Worm (Caenorhabditis elegans): ENCODE measurements around the gene srx-9.

Gene srx-9

DNA sequence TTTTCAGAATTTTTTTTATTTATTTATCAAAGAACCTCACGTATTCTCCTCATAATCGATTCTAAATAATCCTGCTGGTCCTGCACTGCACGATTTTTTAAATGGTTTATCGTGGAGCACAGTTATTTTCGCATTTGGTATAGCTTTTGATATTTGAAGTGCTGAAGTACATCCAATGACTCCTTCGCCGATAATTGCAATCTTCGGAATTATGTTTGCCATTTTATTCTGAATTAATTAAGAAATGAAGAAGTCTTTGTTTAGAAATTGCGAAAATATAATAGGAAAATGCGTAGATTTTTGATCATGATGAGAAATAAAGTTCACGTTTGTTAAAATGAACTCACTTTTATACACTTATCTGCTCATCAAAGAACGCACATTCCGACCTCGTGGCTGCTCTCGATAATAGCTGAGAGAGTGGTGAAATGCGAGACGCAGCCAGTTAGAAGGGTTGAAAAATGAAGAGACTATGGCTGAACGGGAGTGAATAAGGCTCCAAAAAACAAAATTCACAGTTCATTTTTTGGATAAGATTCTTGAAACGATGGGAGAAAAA is 39.6 kb upstream of the srx-9 start:
- peak; percentile 98 for TF ChIP-seq nhr-19 (GFP tag; conservative IDR thresholded peaks at IDR 0.05)
- no peak for TF ChIP-seq sox-4 (tag; optimal IDR thresholded peaks at IDR 0.05)
- TF ChIP-seq nhr-11 (tag; optimal IDR thresholded peaks at IDR 0.05) = no peak
- no peak for TF ChIP-seq ama-1 (optimal IDR thresholded peaks at IDR 0.05)
- TF ChIP-seq tlp-1 (tag; optimal IDR thresholded peaks at IDR 0.05) = no peak
- no peak for TF ChIP-seq nhr-77 (tag; optimal IDR thresholded peaks at IDR 0.05)
- TF ChIP-seq lir-3 (tag; optimal IDR thresholded peaks at IDR 0.05; ENCODE audit: poor library complexity) = peak; percentile 34
- TF ChIP-seq unc-130 (tag; optimal IDR thresholded peaks at IDR 0.05) = peak; percentile 34
- peak; percentile 55 to 58 for TF ChIP-seq lsy-2 (tag; optimal IDR thresholded peaks at IDR 0.05)
- peak; percentile 29 for TF ChIP-seq pax-3 (tag; optimal IDR thresholded peaks at IDR 0.05)
- no peak for TF ChIP-seq zip-4 (GFP tag; optimal IDR thresholded peaks at IDR 0.05)
- TF ChIP-seq lin-15B (tag; optimal IDR thresholded peaks at IDR 0.05) = no peak
- TF ChIP-seq mdl-1 (tag; optimal IDR thresholded peaks at IDR 0.05) = peak in 1 of 2 experiments; percentile 89
- no peak for TF ChIP-seq pqm-1 (tag; optimal IDR thresholded peaks at IDR 0.05)
- no peak for TF ChIP-seq alr-1 (tag; optimal IDR thresholded peaks at IDR 0.05; ENCODE audit: borderline replicate concordance)
- TF ChIP-seq ceh-88 (GFP tag; IDR thresholded peaks at IDR 0.05) = no peak
- TF ChIP-seq aha-1 (tag; optimal IDR thresholded peaks at IDR 0.05) = no peak
- TF ChIP-seq lin-39 (tag; optimal IDR thresholded peaks at IDR 0.05) = peak; percentile 1
- no peak for TF ChIP-seq unc-98 (GFP tag; IDR thresholded peaks at IDR 0.05)
- peak; percentile 78 for TF ChIP-seq nhr-20 (tag; optimal IDR thresholded peaks at IDR 0.05)
- no peak for TF ChIP-seq efl-3 (GFP tag; optimal IDR thresholded peaks at IDR 0.05)
- peak; percentile 56 for TF ChIP-seq rnt-1 (tag; optimal IDR thresholded peaks at IDR 0.05)
- no peak for TF ChIP-seq zag-1 (tag; optimal IDR thresholded peaks at IDR 0.05)
- no peak for TF ChIP-seq vab-15 (tag; optimal IDR thresholded peaks at IDR 0.05)
- peak; percentile 25 for TF ChIP-seq unc-86 (tag; optimal IDR thresholded peaks at IDR 0.05)
- no peak for TF ChIP-seq egl-13 (tag; optimal IDR thresholded peaks at IDR 0.05)
- no peak for TF ChIP-seq ceh-8 (GFP tag; optimal IDR thresholded peaks at IDR 0.05)
- no peak for TF ChIP-seq nhr-84 (tag; optimal IDR thresholded peaks at IDR 0.05)
- no peak for TF ChIP-seq sptf-1 (tag; optimal IDR thresholded peaks at IDR 0.05)
- TF ChIP-seq lin-35 (GFP tag; optimal IDR thresholded peaks at IDR 0.05) = peak; percentile 49 to 72
- peak; percentile 33 for TF ChIP-seq fkh-10 (GFP tag; optimal IDR thresholded peaks at IDR 0.05)
- TF ChIP-seq ztf-11 (tag; optimal IDR thresholded peaks at IDR 0.05) = no peak
- peak; percentile 32 for TF ChIP-seq xbp-1 (tag; optimal IDR thresholded peaks at IDR 0.05)
- TF ChIP-seq snpc-4 (tag; optimal IDR thresholded peaks at IDR 0.05) = peak; percentile 21
- peak; percentile 31 for TF ChIP-seq sup-37 (GFP tag; optimal IDR thresholded peaks at IDR 0.05)
- TF ChIP-seq blmp-1 (tag; optimal IDR thresholded peaks at IDR 0.05) = peak; percentile 5
- TF ChIP-seq unc-30 (tag; optimal IDR thresholded peaks at IDR 0.05) = no peak
- TF ChIP-seq elt-2 (tag; optimal IDR thresholded peaks at IDR 0.05) = peak; percentile 58
- peak in 1 of 6 experiments; percentile 4 for TF ChIP-seq elt-3 (tag; optimal IDR thresholded peaks at IDR 0.05)
- no peak for TF ChIP-seq grh-1 (GFP tag; IDR thresholded peaks at IDR 0.05)
- TF ChIP-seq fkh-4 (tag; optimal IDR thresholded peaks at IDR 0.05; ENCODE audit: borderline replicate concordance) = no peak
- TF ChIP-seq nhr-47 (tag; optimal IDR thresholded peaks at IDR 0.05) = peak; percentile 55
- no peak for TF ChIP-seq jun-1 (tag; optimal IDR thresholded peaks at IDR 0.05)
- TF ChIP-seq C34B4.2 (tag; optimal IDR thresholded peaks at IDR 0.05) = no peak
- TF ChIP-seq snu-23 (GFP tag; optimal IDR thresholded peaks at IDR 0.05) = peak; percentile 79
- TF ChIP-seq ztf-4 (tag; optimal IDR thresholded peaks at IDR 0.05) = no peak
- no peak for TF ChIP-seq nhr-28 (tag; optimal IDR thresholded peaks at IDR 0.05)
- TF ChIP-seq aly-2 (tag; optimal IDR thresholded peaks at IDR 0.05) = no peak
- no peak for TF ChIP-seq ets-5 (GFP tag; IDR thresholded peaks at IDR 0.05)
- TF ChIP-seq egl-27 (tag; optimal IDR thresholded peaks at IDR 0.05) = no peak
- peak; percentile 19 to 41 for TF ChIP-seq efl-1 (optimal IDR thresholded peaks at IDR 0.05)
- peak in 1 of 2 experiments; percentile 87 for TF ChIP-seq efl-1 (GFP tag; optimal IDR thresholded peaks at IDR 0.05 in 1 of 2)
- TF ChIP-seq skn-1 (tag; optimal IDR thresholded peaks at IDR 0.05) = peak; percentile 39
- TF ChIP-seq dsc-1 (tag; optimal IDR thresholded peaks at IDR 0.05) = peak; percentile 47

Data from whole organism, L1 larva.